Worm (Caenorhabditis elegans): Measurements from ENCODE around the gene Y59H11AM.1.

ce11 chrIV:8535946-8536345 lies 35.3 kb upstream of the Y59H11AM.1 start:
- TF ChIP-seq unc-55 (GFP tag; optimal IDR thresholded peaks at IDR 0.05): no peak
- TF ChIP-seq ceh-16 (tag; optimal IDR thresholded peaks at IDR 0.05): no peak
- TF ChIP-seq lin-39 (tag; optimal IDR thresholded peaks at IDR 0.05): no peak
- no peak for TF ChIP-seq nhr-12 (tag; optimal IDR thresholded peaks at IDR 0.05)
- TF ChIP-seq blmp-1 (tag; optimal IDR thresholded peaks at IDR 0.05; ENCODE audit: insufficient read depth): no peak
- no peak for TF ChIP-seq ceh-82 (tag; optimal IDR thresholded peaks at IDR 0.05)
- TF ChIP-seq lsy-2 (tag; optimal IDR thresholded peaks at IDR 0.05): no peak
- no peak for TF ChIP-seq unc-62 (GFP tag; optimal IDR thresholded peaks at IDR 0.05)
- no peak for TF ChIP-seq snpc-4 (tag; optimal IDR thresholded peaks at IDR 0.05)
- TF ChIP-seq alr-1 (tag; optimal IDR thresholded peaks at IDR 0.05): no peak
- TF ChIP-seq nhr-25 (tag; optimal IDR thresholded peaks at IDR 0.05): no peak

Data from whole organism, L2 larva.